Fruit fly (Drosophila melanogaster): ENCODE measurements around the gene ND-51.

- TF ChIP-seq CG4854 (GFP tag; optimal IDR thresholded peaks at IDR 0.05) = no peak
- no peak for TF ChIP-seq tx (GFP tag; optimal IDR thresholded peaks at IDR 0.05)
- no peak for TF ChIP-seq Spps (tag; optimal IDR thresholded peaks at IDR 0.05)
- no peak for TF ChIP-seq lov (optimal IDR thresholded peaks at IDR 0.05)
- no peak for TF ChIP-seq lov (GFP tag; IDR thresholded peaks at IDR 0.05)
- no peak for TF ChIP-seq zen2 (GFP tag; IDR thresholded peaks at IDR 0.05; ENCODE audit: partially characterized antibody)
- TF ChIP-seq Hr78 (GFP tag; optimal IDR thresholded peaks at IDR 0.05) = no peak
- no peak for TF ChIP-seq pnt (GFP tag; optimal IDR thresholded peaks at IDR 0.05)
- TF ChIP-seq HmgD (GFP tag; optimal IDR thresholded peaks at IDR 0.05) = no peak
- no peak for TF ChIP-seq Fer3 (tag; optimal IDR thresholded peaks at IDR 0.05)
- TF ChIP-seq Dfd (GFP tag; optimal IDR thresholded peaks at IDR 0.05) = no peak
- no peak for TF ChIP-seq jigr1 (GFP tag; IDR thresholded peaks at IDR 0.05)
These were observed 23.3 kb upstream of the ND-51 start for dm6 chr2L:6085733-6086317.
